Worm (Caenorhabditis elegans) whole organism, L4 larva: ENCODE results near the gene C52E4.12.

Experiments
- ceh-82 ChIP-seq: sonication (generic microtip); optimal IDR thresholded peaks from 2 replicates; lab custom pipeline; 2017; ENCODE audit warnings: missing biosample characterization, missing genetic modification characterization
- dpl-1 ChIP-seq: fragments of 150-350 bp; optimal IDR thresholded peaks from 2 replicates; lab custom pipeline; 2014; ENCODE audit warnings: missing biosample characterization, missing genetic modification reagents, missing genetic modification characterization
- duxl-1 ChIP-seq: sonication (generic microtip); optimal IDR thresholded peaks from 2 replicates; lab custom pipeline; 2016; ENCODE audit warnings: mild to moderate bottlenecking, missing genetic modification characterization, moderate library complexity, missing compliant biosample characterization; ENCODE audit not compliant: poor library complexity
- hif-1 ChIP-seq, 2 experiments: sonication (generic microtip); optimal IDR thresholded peaks; 2 replicates each; lab custom pipeline; 2016 to 2017; ENCODE audit warnings: missing compliant biosample characterization in 2 of 2, missing genetic modification characterization in 2 of 2, missing genetic modification reagents in 2 of 2, missing genotype in 2 of 2, mild to moderate bottlenecking in 1 of 2
- jun-1 ChIP-seq: fragments of 150-350 bp; optimal IDR thresholded peaks from 2 replicates; lab custom pipeline; 2014; ENCODE audit warnings: missing biosample characterization, missing genetic modification reagents, missing genetic modification characterization
- lin-13 ChIP-seq: fragments of 150-350 bp; optimal IDR thresholded peaks from 2 replicates; lab custom pipeline; 2014; ENCODE audit warnings: missing biosample characterization, missing genetic modification reagents, missing genetic modification characterization
- madf-9 ChIP-seq: fragments of 200-800 bp; sonication (Bioruptor generic); conservative IDR thresholded peaks from 2 replicates; pipeline ENCODE4 v1.3.6; 2022; ENCODE audit warnings: missing genetic modification reagents, missing genetic modification characterization, missing compliant biosample characterization
- unc-39 ChIP-seq: sonication (generic microtip); optimal IDR thresholded peaks from 2 replicates; lab custom pipeline; 2017; ENCODE audit warnings: missing biosample characterization, missing genetic modification characterization
- zfp-2 ChIP-seq: sonication (generic microtip); optimal IDR thresholded peaks from 2 replicates; lab custom pipeline; 2016; ENCODE audit warnings: mild to moderate bottlenecking, missing genetic modification characterization, missing compliant biosample characterization

DNA sequence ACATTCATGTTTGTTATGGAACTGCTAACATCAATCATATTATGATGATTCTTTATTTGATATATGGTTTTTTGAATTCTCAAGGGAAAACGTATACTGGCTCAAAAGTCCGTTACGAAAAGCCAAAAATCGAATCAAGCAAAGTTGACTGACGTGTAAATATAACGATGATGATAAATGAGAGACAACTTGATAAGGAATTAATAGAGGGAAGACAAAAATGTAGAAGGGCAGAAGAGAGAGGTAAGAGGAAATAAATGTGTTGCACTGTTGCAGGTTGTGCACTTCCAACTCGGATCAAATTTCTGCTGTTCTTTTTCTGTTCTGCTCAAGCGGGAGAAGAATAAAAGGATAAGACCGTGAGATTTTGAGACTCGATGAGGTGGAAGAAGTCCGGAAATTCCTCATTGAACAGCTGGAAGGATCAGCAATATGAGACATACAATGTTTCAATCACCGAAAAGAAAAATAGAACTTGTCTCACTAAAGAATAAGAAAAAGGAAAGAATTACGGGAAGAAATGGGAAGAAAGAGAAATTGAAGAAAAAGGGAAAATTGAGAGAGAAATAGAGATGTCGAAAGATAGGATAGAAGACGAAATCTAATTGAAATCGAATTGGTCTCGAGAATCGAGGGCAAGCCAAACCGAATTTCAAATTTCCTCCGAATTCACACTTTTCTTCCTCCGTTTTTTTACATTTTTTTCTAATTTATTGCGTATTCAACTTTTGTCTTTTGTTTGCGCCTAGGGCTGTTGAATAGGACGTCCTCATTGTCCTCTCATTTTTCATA is 9.7 kb upstream of the C52E4.12 start:
- TF ChIP-seq madf-9 (GFP tag; lab: Robert Waterston, UW): no peak
- no peak for TF ChIP-seq jun-1 (tag; lab: Kevin White, UChicago)
- TF ChIP-seq lin-13 (GFP tag; lab: Kevin White, UChicago): no peak
- no peak for TF ChIP-seq unc-39 (tag; lab: Kevin White, UChicago)
- peak; percentile 4 for TF ChIP-seq dpl-1
- TF ChIP-seq hif-1 (tag; optimal IDR thresholded peaks at IDR 0.05; lab: Kevin White, UChicago): no peak
- no peak for TF ChIP-seq duxl-1
- no peak for TF ChIP-seq ceh-82 (tag; lab: Kevin White, UChicago)
- no peak for TF ChIP-seq zfp-2 (tag; lab: Kevin White, UChicago)
